Worm (Caenorhabditis elegans) whole organism, mixed stage, embryonic: ENCODE results near the gene T22F7.4.

Experiments
- M03D4.4 ChIP-seq: sonication (generic microtip); optimal IDR thresholded peaks from 2 replicates; lab custom pipeline; 2017; ENCODE audit warnings: mild to moderate bottlenecking, missing genetic modification characterization, missing compliant biosample characterization
- bed-3 ChIP-seq: fragments of 200-800 bp; sonication (Bioruptor generic); optimal IDR thresholded peaks from 3 replicates; lab custom pipeline; 2018; ENCODE audit warnings: mild to moderate bottlenecking, missing genetic modification characterization, moderate library complexity, missing compliant biosample characterization
- blmp-1 ChIP-seq: fragments of 150-350 bp; optimal IDR thresholded peaks from 2 replicates; lab custom pipeline; 2014; ENCODE audit warnings: missing biosample characterization, missing genetic modification characterization
- ceh-39 ChIP-seq: fragments of 150-350 bp; optimal IDR thresholded peaks from 2 replicates; lab custom pipeline; 2014; ENCODE audit warnings: missing biosample characterization, missing genetic modification characterization
- ces-1 ChIP-seq: fragments of 150-350 bp; optimal IDR thresholded peaks from 2 replicates; lab custom pipeline; 2014; ENCODE audit warnings: missing biosample characterization, missing genetic modification reagents, missing genetic modification characterization
- cnd-1 ChIP-seq: fragments of 200-800 bp; sonication (Bioruptor generic); optimal IDR thresholded peaks from 2 replicates; lab custom pipeline; 2018; ENCODE audit warnings: mild to moderate bottlenecking, missing genetic modification characterization, missing compliant biosample characterization
- drap-1 ChIP-seq: fragments of 200-800 bp; sonication (Bioruptor generic); optimal IDR thresholded peaks from 3 replicates; lab custom pipeline; 2018; ENCODE audit warnings: mild to moderate bottlenecking, missing genetic modification characterization, missing compliant biosample characterization
- elt-1 ChIP-seq: sonication (generic microtip); optimal IDR thresholded peaks from 2 replicates; lab custom pipeline; 2017; ENCODE audit warnings: missing genetic modification characterization, mild to moderate bottlenecking, missing compliant biosample characterization, antibody characterized with exemption, moderate library complexity, borderline replicate concordance; ENCODE audit not compliant: insufficient read depth
- elt-3 ChIP-seq: fragments of 150-350 bp; optimal IDR thresholded peaks from 2 replicates; lab custom pipeline; 2014; ENCODE audit warnings: missing biosample characterization, missing genetic modification characterization
- flh-1 ChIP-seq: fragments of 200-800 bp; sonication (Bioruptor generic); optimal IDR thresholded peaks from 2 replicates; lab custom pipeline; 2018; ENCODE audit warnings: mild to moderate bottlenecking, missing genetic modification characterization, moderate library complexity, missing compliant biosample characterization
- ham-2 ChIP-seq: fragments of 200-800 bp; sonication (Bioruptor generic); optimal IDR thresholded peaks from 2 replicates; lab custom pipeline; 2018; ENCODE audit warnings: mild to moderate bottlenecking, missing genetic modification characterization, missing compliant biosample characterization
- hlh-1 ChIP-seq: fragments of 150-350 bp; optimal IDR thresholded peaks from 2 replicates; lab custom pipeline; 2014; ENCODE audit warnings: missing biosample characterization, missing genetic modification reagents, missing genetic modification characterization
- lin-13 ChIP-seq: fragments of 150-350 bp; optimal IDR thresholded peaks from 2 replicates; lab custom pipeline; 2014; ENCODE audit warnings: missing biosample characterization, missing genetic modification characterization
- lin-32 ChIP-seq: fragments of 200-800 bp; sonication (Bioruptor generic); optimal IDR thresholded peaks from 2 replicates; lab custom pipeline; 2018; ENCODE audit warnings: mild to moderate bottlenecking, missing genetic modification characterization, missing compliant biosample characterization
- lsy-2 ChIP-seq: fragments of 150-350 bp; optimal IDR thresholded peaks from 2 replicates; lab custom pipeline; 2014; ENCODE audit warnings: missing biosample characterization, missing genetic modification characterization
- mab-5 ChIP-seq: fragments of 150-350 bp; optimal IDR thresholded peaks from 2 replicates; lab custom pipeline; 2014; ENCODE audit warnings: missing biosample characterization, missing genetic modification characterization
- mep-1 ChIP-seq: fragments of 150-350 bp; optimal IDR thresholded peaks from 2 replicates; lab custom pipeline; 2017; ENCODE audit warnings: missing biosample characterization, missing genetic modification reagents, missing genetic modification characterization, inconsistent platforms
- mls-2 ChIP-seq: sonication (generic microtip); optimal IDR thresholded peaks from 2 replicates; lab custom pipeline; 2016; ENCODE audit warnings: mild to moderate bottlenecking, missing genetic modification characterization, moderate library complexity, missing compliant biosample characterization
- nhr-12 ChIP-seq: fragments of 150-350 bp; optimal IDR thresholded peaks from 2 replicates; lab custom pipeline; 2014; ENCODE audit warnings: missing biosample characterization, missing genetic modification characterization
- nhr-2 ChIP-seq: fragments of 150-350 bp; optimal IDR thresholded peaks from 2 replicates; lab custom pipeline; 2014; ENCODE audit warnings: missing biosample characterization, missing genetic modification characterization
- nhr-237 ChIP-seq: fragments of 150-350 bp; optimal IDR thresholded peaks from 2 replicates; lab custom pipeline; 2014; ENCODE audit warnings: missing biosample characterization, missing genetic modification characterization
- nhr-28 ChIP-seq: fragments of 150-350 bp; optimal IDR thresholded peaks from 2 replicates; lab custom pipeline; 2014; ENCODE audit warnings: missing biosample characterization, missing genetic modification characterization
- nhr-76 ChIP-seq: sonication (generic microtip); optimal IDR thresholded peaks from 2 replicates; lab custom pipeline; 2017; ENCODE audit warnings: missing biosample characterization, missing genetic modification characterization
- pha-4 ChIP-seq: fragments of 150-350 bp; optimal IDR thresholded peaks from 2 replicates; lab custom pipeline; 2018; ENCODE audit warnings: missing biosample characterization, missing genetic modification reagents, missing genetic modification characterization
- sem-2 ChIP-seq: fragments of 200-800 bp; sonication (Bioruptor generic); optimal IDR thresholded peaks from 2 replicates; lab custom pipeline; 2018; ENCODE audit warnings: mild to moderate bottlenecking, missing genetic modification characterization, missing compliant biosample characterization
- snpc-4 ChIP-seq: fragments of 150-350 bp; optimal IDR thresholded peaks from 2 replicates; lab custom pipeline; 2014; ENCODE audit warnings: missing biosample characterization, missing genetic modification characterization
- sptf-1 ChIP-seq: sonication (generic microtip); optimal IDR thresholded peaks from 2 replicates; lab custom pipeline; 2017; ENCODE audit warnings: mild to moderate bottlenecking, missing genetic modification characterization, moderate library complexity, missing compliant biosample characterization
- tbx-8 ChIP-seq: fragments of 200-800 bp; sonication (Bioruptor generic); optimal IDR thresholded peaks from 2 replicates; lab custom pipeline; 2018; ENCODE audit warnings: mild to moderate bottlenecking, missing genetic modification characterization, moderate library complexity, missing compliant biosample characterization
- unc-120 ChIP-seq: sonication (generic microtip); optimal IDR thresholded peaks from 2 replicates; lab custom pipeline; 2017; ENCODE audit warnings: missing genetic modification characterization, missing compliant biosample characterization; ENCODE audit not compliant: poor library complexity, severe bottlenecking
- unc-39 ChIP-seq: fragments of 150-350 bp; optimal IDR thresholded peaks from 2 replicates; lab custom pipeline; 2014; ENCODE audit warnings: missing biosample characterization, missing genetic modification characterization
- unc-62 ChIP-seq: fragments of 150-350 bp; optimal IDR thresholded peaks from 2 replicates; lab custom pipeline; 2014; ENCODE audit warnings: missing biosample characterization, missing genetic modification reagents, missing genetic modification characterization
- zip-8 ChIP-seq: fragments of 150-350 bp; optimal IDR thresholded peaks from 2 replicates; lab custom pipeline; 2014; ENCODE audit warnings: missing biosample characterization, missing genetic modification characterization
- ztf-11 ChIP-seq: fragments of 150-350 bp; optimal IDR thresholded peaks from 2 replicates; lab custom pipeline; 2014; ENCODE audit warnings: missing biosample characterization, missing genetic modification characterization

T22F7.4 gene

ce11 chrIII:526824-527223 lies at the start of gene T22F7.4:
Gene T22F7.4 (minus strand): TSS chrIII:526924.
- TF ChIP-seq blmp-1 (tag; lab: Kevin White, UChicago) (no peak), unc-120 (no peak), lsy-2 (no peak), ces-1 (GFP tag; lab: Kevin White, UChicago) (no peak), mls-2 (tag; lab: Kevin White, UChicago) (no peak), unc-39 (tag; lab: Kevin White, UChicago) (no peak), nhr-28 (tag; lab: Kevin White, UChicago) (no peak), unc-62 (GFP tag; lab: Kevin White, UChicago) (no peak), ztf-11 (tag; lab: Kevin White, UChicago) (no peak), mab-5 (tag; lab: Kevin White, UChicago) (no peak), ceh-39 (tag; lab: Kevin White, UChicago) (no peak), sptf-1 (tag; lab: Kevin White, UChicago) (no peak), nhr-2 (tag; lab: Kevin White, UChicago) (no peak), elt-3 (tag; lab: Kevin White, UChicago) (no peak), elt-1 (no peak), flh-1 (GFP tag; lab: Kevin White, UChicago) (no peak), lin-32 (GFP tag; lab: Kevin White, UChicago) (no peak), tbx-8 (no peak)

- TF ChIP-seq cnd-1 (tag; lab: Kevin White, UChicago) (no peak), elt-3 (tag; lab: Kevin White, UChicago) (peak; percentile 28), blmp-1 (tag; lab: Kevin White, UChicago) (peak; percentile 97), ces-1 (GFP tag; lab: Kevin White, UChicago) (no peak), ham-2 (peak; percentile 3)
These were observed 42.1 kb upstream of the T22F7.4 start for ce11 chrIII:568815-569214.

ce11 chrIII:564786-565185 lies 38.1 kb upstream of the T22F7.4 start:
- TF ChIP-seq lin-13 (tag; lab: Kevin White, UChicago) (no peak), elt-3 (tag; lab: Kevin White, UChicago) (no peak), nhr-237 (tag; lab: Kevin White, UChicago) (no peak), mls-2 (tag; lab: Kevin White, UChicago) (no peak), tbx-8 (no peak), nhr-12 (tag; lab: Kevin White, UChicago) (no peak), unc-62 (GFP tag; lab: Kevin White, UChicago) (no peak), ces-1 (GFP tag; lab: Kevin White, UChicago) (no peak), flh-1 (GFP tag; lab: Kevin White, UChicago) (no peak), lsy-2 (no peak), sem-2 (GFP tag; lab: Kevin White, UChicago) (no peak)

- TF ChIP-seq cnd-1 (tag; lab: Kevin White, UChicago), result no peak
These were observed 37.0 kb upstream of the T22F7.4 start for ce11 chrIII:563755-564154.

ce11 chrIII:558832-559231 lies 32.1 kb upstream of the T22F7.4 start:
- TF ChIP-seq unc-39 (tag; lab: Kevin White, UChicago) (no peak), ztf-11 (tag; lab: Kevin White, UChicago) (no peak), elt-1 (peak; percentile 14), nhr-28 (tag; lab: Kevin White, UChicago) (no peak), nhr-2 (tag; lab: Kevin White, UChicago) (peak; percentile 83), bed-3 (GFP tag; lab: Kevin White, UChicago) (no peak), ceh-39 (tag; lab: Kevin White, UChicago) (peak; percentile 57), mab-5 (tag; lab: Kevin White, UChicago) (no peak), M03D4.4 (tag; lab: Kevin White, UChicago) (no peak), nhr-12 (tag; lab: Kevin White, UChicago) (no peak), tbx-8 (no peak), snpc-4 (tag; lab: Kevin White, UChicago) (no peak), drap-1 (peak; percentile 33), unc-120 (no peak), mep-1 (tag; lab: Kevin White, UChicago) (peak; percentile 51), sptf-1 (tag; lab: Kevin White, UChicago) (peak; percentile 10), hlh-1 (tag; lab: Kevin White, UChicago) (peak; percentile 46), zip-8 (tag; lab: Kevin White, UChicago) (no peak), blmp-1 (tag; lab: Kevin White, UChicago) (no peak), unc-62 (GFP tag; lab: Kevin White, UChicago) (peak; percentile 63), ces-1 (GFP tag; lab: Kevin White, UChicago) (no peak), nhr-76 (tag; lab: Kevin White, UChicago) (no peak), lsy-2 (peak; percentile 15), pha-4 (tag; lab: Kevin White, UChicago) (peak; percentile 84)
- TF ChIP-seq, all 35 proteins: peak for 10
